Worm (Caenorhabditis elegans) whole organism, L1 larva: ENCODE measurements around the gene Y32G9A.12.

Source experiments
- ama-1 ChIP-seq: fragments of 150-350 bp; optimal IDR thresholded peaks from 2 replicates; lab custom pipeline; 2014
- dpl-1 ChIP-seq, 3 experiments: fragments of 150-350 bp in 2 of 3; sonication (generic microtip) in 1 of 3; optimal IDR thresholded peaks; 2 replicates each; lab custom pipeline; 2014 to 2017; ENCODE audit warnings: missing biosample characterization in 3 of 3, missing genetic modification characterization in 3 of 3, missing genetic modification reagents in 3 of 3
- elt-3 ChIP-seq, 6 experiments: fragments of 150-350 bp in 1 of 6; sonication (generic microtip); optimal IDR thresholded peaks; 2 replicates each; lab custom pipeline; 2017 to 2018; ENCODE audit warnings: missing biosample characterization in 6 of 6, missing genetic modification characterization in 6 of 6, inconsistent platforms in 1 of 6
- fkh-10 ChIP-seq: sonication (generic microtip); optimal IDR thresholded peaks from 2 replicates; lab custom pipeline; 2017; ENCODE audit warnings: missing biosample characterization, missing genetic modification reagents, missing genetic modification characterization
- jun-1 ChIP-seq: fragments of 150-350 bp; optimal IDR thresholded peaks from 2 replicates; lab custom pipeline; 2014; ENCODE audit warnings: missing biosample characterization, missing genetic modification reagents, missing genetic modification characterization
- lin-39 ChIP-seq: fragments of 150-350 bp; optimal IDR thresholded peaks from 2 replicates; lab custom pipeline; 2014; ENCODE audit warnings: missing biosample characterization, missing genetic modification reagents, missing genetic modification characterization
- mep-1 ChIP-seq: fragments of 150-350 bp; optimal IDR thresholded peaks from 2 replicates; lab custom pipeline; 2014; ENCODE audit warnings: missing biosample characterization, missing genetic modification characterization
- nhr-11 ChIP-seq: fragments of 150-350 bp; optimal IDR thresholded peaks from 2 replicates; lab custom pipeline; 2014; ENCODE audit warnings: missing biosample characterization, missing genetic modification characterization
- nhr-237 ChIP-seq: fragments of 150-350 bp; optimal IDR thresholded peaks from 2 replicates; lab custom pipeline; 2014; ENCODE audit warnings: missing biosample characterization, missing genetic modification characterization
- nhr-77 ChIP-seq: fragments of 150-350 bp; optimal IDR thresholded peaks from 2 replicates; lab custom pipeline; 2014; ENCODE audit warnings: missing biosample characterization, missing genetic modification characterization
- zag-1 ChIP-seq: fragments of 150-350 bp; optimal IDR thresholded peaks from 2 replicates; lab custom pipeline; 2014; ENCODE audit warnings: missing biosample characterization, missing genetic modification characterization

DNA sequence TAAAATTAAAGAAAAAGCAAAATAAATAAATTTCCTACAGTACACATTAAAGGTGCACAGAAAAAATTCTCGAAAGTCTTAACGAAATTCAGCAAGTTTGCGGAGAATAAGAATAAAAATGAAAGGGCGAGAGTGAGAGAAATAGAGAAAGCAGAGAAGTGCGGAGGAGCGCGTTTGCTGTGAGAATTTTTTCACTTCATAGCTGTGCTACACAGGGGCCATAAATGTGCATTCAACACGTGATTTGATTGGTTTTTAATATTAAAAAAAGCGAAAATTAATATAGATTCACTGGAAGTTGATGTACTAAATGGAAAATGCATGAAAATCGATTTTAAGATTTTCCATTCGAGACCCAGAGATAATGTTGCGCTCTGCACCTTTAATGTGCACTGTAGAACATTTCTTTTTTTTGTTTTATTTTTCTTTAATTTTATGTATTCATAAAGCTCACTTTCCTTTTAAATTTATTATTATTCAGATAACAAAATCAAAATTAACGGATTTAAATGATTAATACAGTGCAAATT, 1.9 kb downstream of the Y32G9A.12 start, which contains the start of gene Y32G9A.2:
- no peak for TF ChIP-seq nhr-11 (tag; lab: Kevin White, UChicago)
- no peak for TF ChIP-seq ama-1 (lab: Kevin White, UChicago)
- TF ChIP-seq zag-1 = no peak
- TF ChIP-seq lin-39 = no peak
- no peak for TF ChIP-seq fkh-10 (GFP tag; lab: Kevin White, UChicago)
- TF ChIP-seq nhr-237 (tag; lab: Kevin White, UChicago) = no peak
- TF ChIP-seq dpl-1 (GFP tag; optimal IDR thresholded peaks at IDR 0.05; lab: Kevin White, UChicago) = peak; percentile 43 to 62 (median 61)
- no peak for TF ChIP-seq mep-1 (tag; lab: Kevin White, UChicago)
- no peak for TF ChIP-seq elt-3 (tag; optimal IDR thresholded peaks at IDR 0.05; lab: Kevin White, UChicago)
- TF ChIP-seq nhr-77 (tag; lab: Kevin White, UChicago) = peak; percentile 16
- no peak for TF ChIP-seq jun-1 (tag; lab: Kevin White, UChicago)
